Worm (Caenorhabditis elegans): ENCODE data around the gene arrd-5.

DNA sequence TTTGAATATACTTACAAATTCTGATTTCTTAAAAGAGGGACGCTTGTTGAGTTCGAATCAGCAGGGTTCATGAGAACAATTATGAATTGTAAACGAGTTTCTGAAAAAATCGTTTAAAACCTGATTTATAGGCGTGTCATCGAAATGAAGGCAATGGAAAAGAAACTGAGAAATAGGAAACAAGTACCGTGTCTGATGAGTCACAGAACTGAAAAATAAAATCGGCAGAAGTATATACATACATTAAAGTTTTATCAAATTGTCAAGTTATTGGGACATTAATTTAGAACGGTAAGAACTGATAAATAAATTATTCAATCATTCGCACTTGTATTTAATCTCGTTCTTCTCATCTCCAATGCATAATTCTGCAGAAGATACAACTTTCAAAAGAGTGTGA is 10.2 kb downstream of the arrd-5 start, which contains the start of gene chil-9:
- TF ChIP-seq mdl-1 (tag; optimal IDR thresholded peaks at IDR 0.05) (no peak), vab-7 (GFP tag; IDR thresholded peaks at IDR 0.05) (no peak), mep-1 (tag; optimal IDR thresholded peaks at IDR 0.05) (no peak), pqm-1 (tag; optimal IDR thresholded peaks at IDR 0.05) (no peak), fkh-10 (GFP tag; optimal IDR thresholded peaks at IDR 0.05) (no peak), fos-1 (tag; optimal IDR thresholded peaks at IDR 0.05) (no peak), lin-15B (tag; optimal IDR thresholded peaks at IDR 0.05) (no peak), pha-4 (GFP tag; IDR thresholded peaks at IDR 0.05) (no peak), pha-4 (tag; optimal IDR thresholded peaks at IDR 0.05) (no peak), madf-9 (GFP tag; conservative IDR thresholded peaks at IDR 0.05) (no peak)
